Fruit fly (Drosophila melanogaster) Kc167 (cell line): ENCODE results near the gene CG3040.

Experiments
- Myc ChIP-seq: fragments of >200 bp; optimal IDR thresholded peaks from 2 replicates; lab custom pipeline; 2017; ENCODE audit warnings: missing external identifiers
- Sin3A ChIP-seq: fragments of >200 bp; optimal IDR thresholded peaks from 2 replicates; lab custom pipeline; 2018; ENCODE audit warnings: missing external identifiers
- h ChIP-seq: fragments of >200 bp; optimal IDR thresholded peaks from 3 replicates; lab custom pipeline; 2018; ENCODE audit warnings: missing external identifiers
- insv ChIP-seq: fragments of >200 bp; optimal IDR thresholded peaks from 3 replicates; lab custom pipeline; 2018; ENCODE audit warnings: missing external identifiers
- ttk ChIP-seq: sonication (Bioruptor generic); optimal IDR thresholded peaks from 2 replicates; lab custom pipeline; 2017; ENCODE audit warnings: missing external identifiers

dm6 chrX:6968564-6968963 is 4.6 kb downstream of the CG3040 start, which contains the start of gene Setd3:
- TF ChIP-seq h (no peak), insv (lab: Kevin White, UChicago) (no peak), ttk (lab: Kevin White, UChicago) (no peak), Sin3A (lab: Kevin White, UChicago) (no peak), Myc (lab: Kevin White, UChicago) (no peak)
